Fruit fly (Drosophila melanogaster): Measurements from ENCODE around the gene CG1582.

CG1582 gene

DNA sequence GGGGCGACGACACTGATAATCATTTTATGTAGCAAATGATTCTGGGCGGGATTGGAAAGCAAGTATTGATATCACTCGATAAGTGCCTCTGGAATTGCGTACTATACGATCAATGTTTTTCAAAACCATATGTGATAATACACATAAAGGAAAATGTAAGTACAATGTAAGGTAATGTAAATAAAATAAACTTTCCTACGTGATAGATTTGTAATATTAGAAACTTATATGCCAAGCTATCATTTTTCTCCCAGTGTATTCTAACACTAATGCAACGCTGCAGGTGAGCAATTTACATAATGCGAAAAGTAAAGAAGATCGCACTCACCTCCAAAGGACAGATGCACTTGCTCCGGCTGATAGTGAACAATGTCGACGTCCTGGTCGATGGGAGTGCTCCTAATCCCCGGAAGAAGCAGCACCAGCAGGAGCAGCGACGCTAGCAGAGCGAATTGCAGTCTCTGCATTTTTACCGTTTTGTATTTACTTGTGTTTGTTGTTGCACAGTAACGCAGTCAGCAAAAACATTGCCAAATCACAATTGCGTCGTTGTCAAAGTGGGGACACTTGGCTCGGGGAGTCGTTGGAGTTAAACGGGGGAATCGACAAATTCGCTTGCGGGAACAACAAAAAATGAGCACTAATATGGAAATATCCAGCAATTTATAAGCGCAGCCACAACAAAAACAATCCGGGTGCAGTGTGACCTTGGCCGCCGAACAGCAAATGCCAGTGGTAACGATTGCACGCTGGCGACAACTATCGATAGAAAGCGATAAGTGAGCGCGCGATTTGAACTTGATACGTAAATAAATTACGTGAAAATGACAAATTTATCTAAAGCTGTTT lies 21.8 kb downstream of the CG1582 start, which contains the start of gene CG1637 (continued):
- TF ChIP-seq cwo (GFP tag; optimal IDR thresholded peaks at IDR 0.05) (no peak), CG8388 (GFP tag; optimal IDR thresholded peaks at IDR 0.05) (no peak), Dbx (GFP tag; IDR thresholded peaks at IDR 0.05) (no peak), CG14965 (GFP tag; optimal IDR thresholded peaks at IDR 0.05; ENCODE audit: borderline replicate concordance) (no peak), dmrt11E (tag; optimal IDR thresholded peaks at IDR 0.05) (no peak), NK7.1 (GFP tag; optimal IDR thresholded peaks at IDR 0.05) (no peak), shn (GFP tag; optimal IDR thresholded peaks at IDR 0.05) (no peak), ATbp (GFP tag; optimal IDR thresholded peaks at IDR 0.05) (no peak), wek (GFP tag; optimal IDR thresholded peaks at IDR 0.05) (no peak), CG11247 (GFP tag; IDR thresholded peaks at IDR 0.05) (no peak), CG13287 (GFP tag; IDR thresholded peaks at IDR 0.05; ENCODE audit: partially characterized antibody) (peak; percentile 78), CG9817 (tag; optimal IDR thresholded peaks at IDR 0.05) (no peak), CG6683 (GFP tag; optimal IDR thresholded peaks at IDR 0.05) (no peak), Oaz (GFP tag; IDR thresholded peaks at IDR 0.05) (no peak), H15 (GFP tag; IDR thresholded peaks at IDR 0.05) (no peak), da (GFP tag; optimal IDR thresholded peaks at IDR 0.05) (no peak), toy (GFP tag; IDR thresholded peaks at IDR 0.05) (no peak), Aef1 (GFP tag; IDR thresholded peaks at IDR 0.05) (peak; percentile 46), Lpt (GFP tag; optimal IDR thresholded peaks at IDR 0.05) (no peak), Hmx (GFP tag; optimal IDR thresholded peaks at IDR 0.05) (no peak), CG2199 (GFP tag; IDR thresholded peaks at IDR 0.05) (no peak), Trl (optimal IDR thresholded peaks at IDR 0.05) (no peak), Trl (GFP tag; optimal IDR thresholded peaks at IDR 0.05) (no peak), crp (GFP tag; optimal IDR thresholded peaks at IDR 0.05) (peak in 1 of 2 experiments; percentile 25), z (GFP tag; IDR thresholded peaks at IDR 0.05) (no peak), CG8765 (GFP tag; IDR thresholded peaks at IDR 0.05) (no peak), CG6175 (GFP tag; IDR thresholded peaks at IDR 0.05) (no peak), C15 (GFP tag; IDR thresholded peaks at IDR 0.05) (no peak), br (optimal IDR thresholded peaks at IDR 0.05) (no peak), CG12299 (tag; optimal IDR thresholded peaks at IDR 0.05) (no peak), ftz-f1 (GFP tag; optimal IDR thresholded peaks at IDR 0.05) (peak; percentile 40), tll (GFP tag; optimal IDR thresholded peaks at IDR 0.05) (no peak), Ptx1 (GFP tag; IDR thresholded peaks at IDR 0.05) (no peak), Gug (GFP tag; IDR thresholded peaks at IDR 0.05) (no peak), Max (GFP tag; optimal IDR thresholded peaks at IDR 0.05) (no peak), salm (tag; optimal IDR thresholded peaks at IDR 0.05) (no peak), Hr51 (GFP tag; optimal IDR thresholded peaks at IDR 0.05) (no peak), CG10274 (GFP tag; optimal IDR thresholded peaks at IDR 0.05) (no peak), CG12104 (GFP tag; optimal IDR thresholded peaks at IDR 0.05) (no peak), CG10321 (GFP tag; IDR thresholded peaks at IDR 0.05) (no peak), ssp (GFP tag; IDR thresholded peaks at IDR 0.05) (no peak), bab2 (GFP tag; optimal IDR thresholded peaks at IDR 0.05) (no peak), cad (GFP tag; optimal IDR thresholded peaks at IDR 0.05) (no peak), CG2202 (tag; optimal IDR thresholded peaks at IDR 0.05) (peak; percentile 3), ase (GFP tag; IDR thresholded peaks at IDR 0.05) (no peak), Usf (GFP tag; optimal IDR thresholded peaks at IDR 0.05) (no peak), CG7745 (tag; optimal IDR thresholded peaks at IDR 0.05) (no peak), CG12071 (GFP tag; optimal IDR thresholded peaks at IDR 0.05) (no peak), CG2712 (tag; optimal IDR thresholded peaks at IDR 0.05) (no peak), CG8478 (optimal IDR thresholded peaks at IDR 0.05) (no peak), fru (optimal IDR thresholded peaks at IDR 0.05) (no peak), CG12219 (GFP tag; optimal IDR thresholded peaks at IDR 0.05) (no peak)

All from whole organism, embryonic.